Worm (Caenorhabditis elegans): ENCODE results near the gene T07C4.12.
A peak's percentile ranks its signal among the peaks of the same experiment; 100 is the strongest.

DNA sequence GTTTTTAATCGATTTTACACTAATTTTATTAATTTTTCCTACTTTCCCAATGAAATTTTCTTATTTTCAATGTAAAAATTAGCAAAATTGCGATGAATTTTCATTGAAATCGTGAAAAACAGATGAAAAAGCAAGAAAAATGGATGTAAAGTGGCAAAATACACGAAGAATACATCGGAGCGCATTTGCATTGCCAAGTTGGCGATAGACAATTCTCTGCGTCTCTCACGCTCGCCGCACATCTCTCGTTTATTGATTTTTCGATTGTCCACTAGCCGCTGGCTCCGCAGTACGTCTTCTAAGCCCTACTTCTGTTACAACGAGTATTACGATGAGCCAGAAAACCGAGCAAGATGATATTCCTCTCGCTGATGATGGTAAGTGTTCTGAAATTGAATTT is 13.7 kb downstream of the T07C4.12 start, which contains the start of gene unc-69:
- TF ChIP-seq flt-1 (GFP tag; IDR thresholded peaks at IDR 0.05) = no peak
- TF ChIP-seq ztf-23 (GFP tag; IDR thresholded peaks at IDR 0.05) = no peak
- TF ChIP-seq med-1 (GFP tag; optimal IDR thresholded peaks at IDR 0.05; ENCODE audit: insufficient read depth) = no peak
- TF ChIP-seq tab-1 (GFP tag; IDR thresholded peaks at IDR 0.05) = no peak
- TF ChIP-seq cog-1 (tag; optimal IDR thresholded peaks at IDR 0.05) = peak; percentile 41
- TF ChIP-seq klf-2 (GFP tag; conservative IDR thresholded peaks at IDR 0.05) = no peak
- no peak for TF ChIP-seq ztf-29 (GFP tag; IDR thresholded peaks at IDR 0.05)

Data from whole organism, midembryonic.